Fruit fly (Drosophila melanogaster): Measurements from ENCODE around the gene CG11815.

- TF ChIP-seq CG2120 (GFP tag; optimal IDR thresholded peaks at IDR 0.05): no peak
- TF ChIP-seq ems (GFP tag; optimal IDR thresholded peaks at IDR 0.05): no peak
- TF ChIP-seq B-H2 (GFP tag; optimal IDR thresholded peaks at IDR 0.05): no peak
- peak; percentile 27 for TF ChIP-seq Sox102F (GFP tag; optimal IDR thresholded peaks at IDR 0.05)
- TF ChIP-seq pum (GFP tag; optimal IDR thresholded peaks at IDR 0.05): no peak
- TF ChIP-seq Hr3 (GFP tag; optimal IDR thresholded peaks at IDR 0.05): no peak
- TF ChIP-seq hbn (GFP tag; IDR thresholded peaks at IDR 0.05; ENCODE audit: partially characterized antibody): no peak
- no peak for TF ChIP-seq zen2 (GFP tag; IDR thresholded peaks at IDR 0.05; ENCODE audit: partially characterized antibody)
- TF ChIP-seq CG17829 (tag; optimal IDR thresholded peaks at IDR 0.05): no peak
- TF ChIP-seq p53 (GFP tag; optimal IDR thresholded peaks at IDR 0.05): no peak
- TF ChIP-seq cas (GFP tag; IDR thresholded peaks at IDR 0.05): no peak
- no peak for TF ChIP-seq Stat92E (GFP tag; optimal IDR thresholded peaks at IDR 0.05)
- no peak for TF ChIP-seq CG15073 (GFP tag; optimal IDR thresholded peaks at IDR 0.05)
- no peak for TF ChIP-seq Dp (GFP tag; optimal IDR thresholded peaks at IDR 0.05)
Observed at dm6 chr3L:2004732-2005131, 33.7 kb upstream of the CG11815 start.
